Worm (Caenorhabditis elegans): ENCODE measurements around the gene ZK262.19.

ce11 chrV:18382590-18382989 lies 42.9 kb downstream of the ZK262.19 start, which contains the start of gene nhr-288:
- no peak for TF ChIP-seq nhr-11 (tag; optimal IDR thresholded peaks at IDR 0.05)
- no peak for TF ChIP-seq ceh-9 (tag; optimal IDR thresholded peaks at IDR 0.05)
- no peak for TF ChIP-seq fkh-2 (tag; optimal IDR thresholded peaks at IDR 0.05)
- TF ChIP-seq nhr-28 (tag; optimal IDR thresholded peaks at IDR 0.05) = no peak
- no peak for TF ChIP-seq zag-1 (tag; optimal IDR thresholded peaks at IDR 0.05)
- no peak for TF ChIP-seq ztf-11 (tag; optimal IDR thresholded peaks at IDR 0.05)
- no peak for TF ChIP-seq nfya-1 (tag; optimal IDR thresholded peaks at IDR 0.05; ENCODE audit: insufficient read depth)

Data from whole organism, L3 larva.